Worm (Caenorhabditis elegans) whole organism, midembryonic: ENCODE data around the gene M04G7.5.

Experiments
- T22C8.4 ChIP-seq: fragments of 200-800 bp; sonication (Bioruptor generic); IDR thresholded peaks from 2 replicates; pipeline ENCODE4 v1.3.6; 2022; ENCODE audit warnings: missing genetic modification characterization, missing compliant biosample characterization
- cog-1 ChIP-seq: sonication (generic microtip); optimal IDR thresholded peaks from 2 replicates; lab custom pipeline; 2016; ENCODE audit warnings: missing genetic modification characterization, missing compliant biosample characterization
- klf-2 ChIP-seq: fragments of 200-800 bp; sonication (Bioruptor generic); conservative IDR thresholded peaks from 2 replicates; pipeline ENCODE4 v1.3.6; 2022; ENCODE audit warnings: missing genetic modification reagents, missing genetic modification characterization, missing compliant biosample characterization
- med-1 ChIP-seq: sonication (generic microtip); optimal IDR thresholded peaks from 2 replicates; lab custom pipeline; 2017; ENCODE audit warnings: missing genetic modification characterization, mild to moderate bottlenecking, missing compliant biosample characterization, antibody characterized with exemption, missing genetic modification reagents; ENCODE audit not compliant: insufficient read depth
- ref-1 ChIP-seq: fragments of 200-800 bp; sonication (Bioruptor generic); conservative IDR thresholded peaks from 2 replicates; pipeline ENCODE4 v1.3.6; 2022; ENCODE audit warnings: missing genetic modification reagents, missing genetic modification characterization, missing compliant biosample characterization
- tab-1 ChIP-seq: fragments of 200-800 bp; sonication (Bioruptor generic); IDR thresholded peaks from 2 replicates; pipeline ENCODE4 v1.3.6; 2022; ENCODE audit warnings: missing genetic modification characterization, missing compliant biosample characterization
- ztf-29 ChIP-seq: fragments of 200-800 bp; sonication (Bioruptor generic); IDR thresholded peaks from 2 replicates; pipeline ENCODE4 v1.3.6; 2022; ENCODE audit warnings: missing genetic modification reagents, missing genetic modification characterization, missing compliant biosample characterization

DNA sequence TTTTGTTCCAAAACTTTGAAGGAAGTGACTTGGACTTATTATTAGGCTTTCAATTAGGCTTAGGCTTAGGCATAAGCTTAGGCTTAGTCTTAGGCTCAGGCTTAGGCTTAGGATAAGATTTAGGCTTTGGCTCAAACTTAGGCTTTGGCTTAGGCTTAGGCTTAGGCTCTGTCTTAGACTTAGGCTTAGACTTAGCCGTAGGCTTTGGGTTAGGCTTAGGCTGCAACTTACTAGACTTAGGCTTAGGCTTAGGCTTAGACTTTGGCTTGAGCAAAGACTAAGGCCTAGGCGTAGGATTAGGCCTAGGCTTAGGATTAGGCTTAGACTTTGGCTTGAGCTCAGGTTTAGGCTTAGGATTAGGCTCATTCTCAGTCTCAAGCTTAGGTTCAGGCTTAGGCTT, 29.9 kb downstream of the M04G7.5 start:
- TF ChIP-seq cog-1: no peak
- no peak for TF ChIP-seq tab-1 (GFP tag; lab: Robert Waterston, UW)
- no peak for TF ChIP-seq T22C8.4
- TF ChIP-seq ref-1 (GFP tag; lab: Robert Waterston, UW): no peak
- no peak for TF ChIP-seq klf-2
- TF ChIP-seq ztf-29 (GFP tag; lab: Robert Waterston, UW): no peak
- no peak for TF ChIP-seq med-1 (GFP tag; lab: Kevin White, UChicago)
